4 fruit fly cellular contexts compared by ENCODE assay signal in genomic region chr3R:9456373-9456772, dm6.
TF ChIP-seq lines count a peak whose summit lies in the region.

TSS of gene GstZ1 (minus strand) at chr3R:9456546.

- TF ChIP-seq CTCF in whole organism, embryonic (GFP tag; optimal IDR thresholded peaks at IDR 0.05; lab: Kevin White, UChicago), result no peak

TF ChIP-seq in whole organism, adult, 20 proteins besides CTCF, POLR2A, EP300 and RAD21:
- TF ChIP-seq toe (GFP tag; optimal IDR thresholded peaks at IDR 0.05; lab: Kevin White, UChicago) (no peak), Mnt (GFP tag; optimal IDR thresholded peaks at IDR 0.05; lab: Kevin White, UChicago) (no peak), CG14711 (tag; optimal IDR thresholded peaks at IDR 0.05; lab: Kevin White, UChicago) (no peak), CG11617 (GFP tag; optimal IDR thresholded peaks at IDR 0.05; lab: Kevin White, UChicago) (no peak), bab1 (GFP tag; optimal IDR thresholded peaks at IDR 0.05; lab: Kevin White, UChicago) (peak; percentile 33), pad (GFP tag; optimal IDR thresholded peaks at IDR 0.05; lab: Kevin White, UChicago) (no peak), cic (GFP tag; optimal IDR thresholded peaks at IDR 0.05; lab: Kevin White, UChicago) (peak; percentile 2), CG1620 (GFP tag; optimal IDR thresholded peaks at IDR 0.05; lab: Kevin White, UChicago) (no peak), Clk (GFP tag; optimal IDR thresholded peaks at IDR 0.05; lab: Kevin White, UChicago) (no peak)

TF ChIP-seq in whole organism, embryonic, 481 proteins besides CTCF, POLR2A, EP300 and RAD21 (continues in another document):
- TF ChIP-seq unc-4 (GFP tag; IDR thresholded peaks at IDR 0.05; lab: Robert Waterston, UW; ENCODE audit: partially characterized antibody), result peak; percentile 71
- peak; percentile 15 for TF ChIP-seq CG18262 (tag; optimal IDR thresholded peaks at IDR 0.05; lab: Kevin White, UChicago)
- peak; percentile 63 for TF ChIP-seq MBD-R2 (GFP tag; IDR thresholded peaks at IDR 0.05; lab: Robert Waterston, UW)
- TF ChIP-seq CG4820 (GFP tag; optimal IDR thresholded peaks at IDR 0.05; lab: Kevin White, UChicago), result no peak
- no peak for TF ChIP-seq CG10543 (GFP tag; optimal IDR thresholded peaks at IDR 0.05; lab: Kevin White, UChicago)
- TF ChIP-seq CG14441 (GFP tag; IDR thresholded peaks at IDR 0.05; lab: Robert Waterston, UW), result no peak
- peak; percentile 65 for TF ChIP-seq Nf-YB (GFP tag; optimal IDR thresholded peaks at IDR 0.05; lab: Kevin White, UChicago)
- peak; percentile 94 for TF ChIP-seq CG3995 (GFP tag; optimal IDR thresholded peaks at IDR 0.05; lab: Kevin White, UChicago)
- TF ChIP-seq vnd (GFP tag; IDR thresholded peaks at IDR 0.05; lab: Robert Waterston, UW; ENCODE audit: partially characterized antibody), result 0 out of 3 replicates have a peak, but pooled peaks have one; percentile 33
- TF ChIP-seq sens (GFP tag; lab: Kevin White, UChicago), result peak; percentile 29
- no peak for TF ChIP-seq CG1024 (GFP tag; IDR thresholded peaks at IDR 0.05; lab: Robert Waterston, UW)
- peak; percentile 61 for TF ChIP-seq stwl (tag; optimal IDR thresholded peaks at IDR 0.05; lab: Kevin White, UChicago)
- TF ChIP-seq CG11696 (GFP tag; IDR thresholded peaks at IDR 0.05; lab: Robert Waterston, UW), result no peak
- TF ChIP-seq CG10654 (GFP tag; optimal IDR thresholded peaks at IDR 0.05; lab: Kevin White, UChicago), result no peak
- peak; percentile 20 for TF ChIP-seq CG13894 (tag; optimal IDR thresholded peaks at IDR 0.05; lab: Kevin White, UChicago)
- peak in 1 of 2 experiments; percentile 21 for TF ChIP-seq Pdp1 (GFP tag; optimal IDR thresholded peaks at IDR 0.05; lab: Kevin White, UChicago)
- peak; percentile 80 for TF ChIP-seq Dll (GFP tag; IDR thresholded peaks at IDR 0.05; lab: Robert Waterston, UW; ENCODE audit: partially characterized antibody)
- peak; percentile 25 for TF ChIP-seq Sry-δ (GFP tag; optimal IDR thresholded peaks at IDR 0.05; lab: Kevin White, UChicago)
- TF ChIP-seq CG10147 (GFP tag; optimal IDR thresholded peaks at IDR 0.05; lab: Kevin White, UChicago), result peak; percentile 18
- TF ChIP-seq grn (GFP tag; optimal IDR thresholded peaks at IDR 0.05; lab: Kevin White, UChicago), result peak; percentile 49
- TF ChIP-seq Elba2 (GFP tag; optimal IDR thresholded peaks at IDR 0.05; lab: Kevin White, UChicago), result peak; percentile 95
- no peak for TF ChIP-seq CG11247 (GFP tag; IDR thresholded peaks at IDR 0.05; lab: Robert Waterston, UW)
- no peak for TF ChIP-seq nau (GFP tag; optimal IDR thresholded peaks at IDR 0.05; lab: Kevin White, UChicago)
- peak; percentile 38; the same call in 1 of the 2 replicates for TF ChIP-seq CG2129 (GFP tag; IDR thresholded peaks at IDR 0.05; lab: Robert Waterston, UW; ENCODE audit: partially characterized antibody)
- TF ChIP-seq CG14667 (GFP tag; IDR thresholded peaks at IDR 0.05; lab: Robert Waterston, UW), result no peak
- TF ChIP-seq BEAF-32 (GFP tag; optimal IDR thresholded peaks at IDR 0.05; lab: Kevin White, UChicago), result peak; percentile 72

TF ChIP-seq in whole organism, prepupa, 60 proteins besides CTCF, POLR2A, EP300 and RAD21:
- peak; percentile 31 for TF ChIP-seq Eip78C (GFP tag; lab: Kevin White, UChicago)
- no peak for TF ChIP-seq CG15336 (GFP tag; IDR thresholded peaks at IDR 0.05; lab: Robert Waterston, UW)
- no peak for TF ChIP-seq fd59A (GFP tag; optimal IDR thresholded peaks at IDR 0.05; lab: Kevin White, UChicago)
- TF ChIP-seq dsx (GFP tag; optimal IDR thresholded peaks at IDR 0.05; lab: Kevin White, UChicago; ENCODE audit: poor library complexity, severe bottlenecking), result no peak

TF ChIP-seq in whole organism, wandering third instar larva, 38 proteins besides CTCF, POLR2A, EP300 and RAD21:
- no peak for TF ChIP-seq Mio (GFP tag; optimal IDR thresholded peaks at IDR 0.05; lab: Kevin White, UChicago)
- no peak for TF ChIP-seq Abd-B (GFP tag; optimal IDR thresholded peaks at IDR 0.05; lab: Kevin White, UChicago)
- TF ChIP-seq h (GFP tag; optimal IDR thresholded peaks at IDR 0.05; lab: Kevin White, UChicago), result no peak
- no peak for TF ChIP-seq br (GFP tag; optimal IDR thresholded peaks at IDR 0.05; lab: Kevin White, UChicago)
- TF ChIP-seq Dfd (GFP tag; optimal IDR thresholded peaks at IDR 0.05; lab: Kevin White, UChicago), result no peak
- no peak for TF ChIP-seq CG9705 (GFP tag; optimal IDR thresholded peaks at IDR 0.05; lab: Kevin White, UChicago)
- no peak for TF ChIP-seq tai (GFP tag; optimal IDR thresholded peaks at IDR 0.05; lab: Kevin White, UChicago)
- TF ChIP-seq jim (GFP tag; optimal IDR thresholded peaks at IDR 0.05; lab: Kevin White, UChicago), result no peak
- TF ChIP-seq psq (GFP tag; optimal IDR thresholded peaks at IDR 0.05; lab: Kevin White, UChicago), result no peak
- TF ChIP-seq Myc (optimal IDR thresholded peaks at IDR 0.05; lab: Kevin White, UChicago), result peak; percentile 52
- TF ChIP-seq Vsx2 (GFP tag; optimal IDR thresholded peaks at IDR 0.05; lab: Kevin White, UChicago; ENCODE audit: partially characterized antibody), result peak; percentile 7
- no peak for TF ChIP-seq Hr83 (GFP tag; optimal IDR thresholded peaks at IDR 0.05; lab: Kevin White, UChicago; ENCODE audit: poor library complexity, severe bottlenecking)
- TF ChIP-seq HLH106 (tag; optimal IDR thresholded peaks at IDR 0.05; lab: Kevin White, UChicago), result no peak
- TF ChIP-seq woc (GFP tag; optimal IDR thresholded peaks at IDR 0.05; lab: Kevin White, UChicago), result no peak
- no peak for TF ChIP-seq Rel (GFP tag; optimal IDR thresholded peaks at IDR 0.05; lab: Kevin White, UChicago)
- TF ChIP-seq Rel (tag; optimal IDR thresholded peaks at IDR 0.05; lab: Kevin White, UChicago), result no peak
- TF ChIP-seq brk (GFP tag; optimal IDR thresholded peaks at IDR 0.05; lab: Kevin White, UChicago), result peak; percentile 69
- peak; percentile 33 for TF ChIP-seq CrebA (GFP tag; optimal IDR thresholded peaks at IDR 0.05; lab: Kevin White, UChicago; ENCODE audit: borderline replicate concordance)
- no peak for TF ChIP-seq Dif (GFP tag; optimal IDR thresholded peaks at IDR 0.05; lab: Kevin White, UChicago; ENCODE audit: partially characterized antibody)
- peak; percentile 22 for TF ChIP-seq fru (GFP tag; optimal IDR thresholded peaks at IDR 0.05; lab: Kevin White, UChicago)
